Worm (Caenorhabditis elegans) whole organism, young adult: ENCODE results near the gene C23G10.1.

Source experiments
- B0019.2 ChIP-seq: fragments of 200-800 bp; sonication (Bioruptor generic); conservative IDR thresholded peaks from 2 replicates; pipeline ENCODE4 v1.3.6; 2022; ENCODE audit warnings: missing genetic modification reagents, missing genetic modification characterization, missing compliant biosample characterization
- B0261.1 ChIP-seq: sonication (generic microtip); optimal IDR thresholded peaks from 2 replicates; lab custom pipeline; 2016; ENCODE audit warnings: mild to moderate bottlenecking, missing genetic modification characterization, moderate library complexity, missing compliant biosample characterization
- C06A6.2 ChIP-seq: fragments of 200-800 bp; sonication (Bioruptor generic); conservative IDR thresholded peaks from 2 replicates; pipeline ENCODE4 v1.3.6; 2022; ENCODE audit warnings: missing genetic modification characterization, missing compliant biosample characterization
- F23B12.7 ChIP-seq: sonication (generic microtip); optimal IDR thresholded peaks from 2 replicates; lab custom pipeline; 2017; ENCODE audit warnings: missing genetic modification characterization, mild to moderate bottlenecking, missing compliant biosample characterization, antibody characterized with exemption, moderate library complexity; ENCODE audit not compliant: insufficient read depth
- F52B5.7 ChIP-seq: sonication (generic microtip); optimal IDR thresholded peaks from 2 replicates; lab custom pipeline; 2016; ENCODE audit warnings: mild to moderate bottlenecking, missing genetic modification characterization, missing compliant biosample characterization
- F57A8.1 ChIP-seq: fragments of 200-800 bp; sonication (Bioruptor generic); optimal IDR thresholded peaks from 2 replicates; lab custom pipeline; 2018; ENCODE audit warnings: mild to moderate bottlenecking, missing genetic modification characterization, moderate library complexity, missing compliant biosample characterization
- F57C9.4 ChIP-seq: sonication (generic microtip); optimal IDR thresholded peaks from 2 replicates; lab custom pipeline; 2017; ENCODE audit warnings: mild to moderate bottlenecking, missing genetic modification characterization, missing compliant biosample characterization
- K11D2.4 ChIP-seq: fragments of 200-800 bp; sonication (Bioruptor generic); IDR thresholded peaks from 2 replicates; pipeline ENCODE4 v1.3.6; 2022; ENCODE audit warnings: missing genetic modification reagents, missing genetic modification characterization, missing compliant biosample characterization
- T26A5.8 ChIP-seq: sonication (generic microtip); optimal IDR thresholded peaks from 2 replicates; lab custom pipeline; 2016; ENCODE audit warnings: missing genetic modification characterization, missing compliant biosample characterization
- Y53G8AR.9 ChIP-seq: fragments of 200-800 bp; sonication (Bioruptor generic); conservative IDR thresholded peaks from 2 replicates; pipeline ENCODE4 v1.3.6; 2022; ENCODE audit warnings: missing genetic modification reagents, missing genetic modification characterization, missing compliant biosample characterization
- Y56A3A.18 ChIP-seq: fragments of 200-800 bp; sonication (Bioruptor generic); IDR thresholded peaks from 2 replicates; pipeline ENCODE4 v1.3.6; 2022; ENCODE audit warnings: missing genetic modification reagents, missing genetic modification characterization, missing compliant biosample characterization
- aptf-2 ChIP-seq: fragments of 200-800 bp; sonication (Bioruptor generic); conservative IDR thresholded peaks from 2 replicates; pipeline ENCODE4 v1.3.6; 2022; ENCODE audit warnings: missing genetic modification reagents, missing genetic modification characterization, missing compliant biosample characterization
- atf-7 ChIP-seq: sonication (generic microtip); optimal IDR thresholded peaks from 2 replicates; lab custom pipeline; 2017; ENCODE audit warnings: mild to moderate bottlenecking, missing genetic modification characterization, missing compliant biosample characterization
- attf-3 ChIP-seq: fragments of 200-800 bp; sonication (Bioruptor generic); conservative IDR thresholded peaks from 2 replicates; pipeline ENCODE4 v1.3.6; 2022; ENCODE audit warnings: missing genetic modification reagents, missing genetic modification characterization, missing compliant biosample characterization
- attf-5 ChIP-seq: fragments of 200-800 bp; sonication (Bioruptor generic); optimal IDR thresholded peaks from 2 replicates; lab custom pipeline; 2018; ENCODE audit warnings: mild to moderate bottlenecking, missing genetic modification characterization, missing compliant biosample characterization
- cebp-1 ChIP-seq, 2 experiments: fragments of 200-800 bp in 1 of 2; sonication (Bioruptor generic) in 1 of 2; sonication (generic microtip) in 1 of 2; IDR thresholded peaks in 1 of 2; optimal IDR thresholded peaks in 1 of 2; 2 replicates each; pipeline versions ENCODE4 v1.3.6 to Lab custom; 2017 to 2022; ENCODE audit warnings: missing compliant biosample characterization in 2 of 2, missing genetic modification characterization in 2 of 2, mild to moderate bottlenecking in 1 of 2, missing genetic modification reagents in 1 of 2, moderate library complexity in 1 of 2
- ceh-100 ChIP-seq: fragments of 200-800 bp; sonication (Bioruptor generic); IDR thresholded peaks from 2 replicates; pipeline ENCODE4 v1.3.6; 2022; ENCODE audit warnings: missing genetic modification reagents, missing genetic modification characterization, missing compliant biosample characterization
- ceh-40 ChIP-seq: fragments of 200-800 bp; sonication (Bioruptor generic); IDR thresholded peaks from 2 replicates; pipeline ENCODE4 v1.3.6; 2022; ENCODE audit warnings: missing genetic modification characterization, missing compliant biosample characterization
- ceh-58 ChIP-seq: fragments of 200-800 bp; sonication (Bioruptor generic); IDR thresholded peaks from 2 replicates; pipeline ENCODE4 v1.3.6; 2022; ENCODE audit warnings: missing genetic modification characterization, missing compliant biosample characterization
- die-1 ChIP-seq: sonication (generic microtip); optimal IDR thresholded peaks from 2 replicates; lab custom pipeline; 2016; ENCODE audit warnings: missing genotype, mild to moderate bottlenecking, missing genetic modification characterization, missing compliant biosample characterization
- egl-18 ChIP-seq: fragments of 200-800 bp; sonication (Bioruptor generic); IDR thresholded peaks from 2 replicates; pipeline ENCODE4 v1.3.6; 2022; ENCODE audit warnings: missing genetic modification reagents, missing genetic modification characterization, missing compliant biosample characterization
- ets-4 ChIP-seq: fragments of 200-800 bp; sonication (Bioruptor generic); optimal IDR thresholded peaks from 2 replicates; lab custom pipeline; 2018; ENCODE audit warnings: mild to moderate bottlenecking, missing genetic modification characterization, missing compliant biosample characterization
- hrde-1 ChIP-seq: sonication (generic microtip); optimal IDR thresholded peaks from 2 replicates; lab custom pipeline; 2016; ENCODE audit warnings: missing genetic modification characterization, mild to moderate bottlenecking, missing compliant biosample characterization, moderate library complexity, missing genotype, missing genetic modification reagents, borderline replicate concordance
- let-607 ChIP-seq, 2 experiments: fragments of 200-800 bp in 1 of 2; sonication (Bioruptor generic) in 1 of 2; sonication (generic microtip) in 1 of 2; optimal IDR thresholded peaks; 2 replicates each; lab custom pipeline; 2016 to 2018; ENCODE audit warnings: mild to moderate bottlenecking in 2 of 2, missing compliant biosample characterization in 2 of 2, missing genetic modification characterization in 2 of 2, moderate library complexity in 2 of 2, missing genotype in 1 of 2
- lsy-27 ChIP-seq: sonication (generic microtip); optimal IDR thresholded peaks from 2 replicates; lab custom pipeline; 2017; ENCODE audit warnings: missing genetic modification characterization, mild to moderate bottlenecking, missing compliant biosample characterization, antibody characterized with exemption, missing genotype, borderline replicate concordance; ENCODE audit not compliant: insufficient read depth
- madf-10 ChIP-seq: sonication (generic microtip); optimal IDR thresholded peaks from 2 replicates; lab custom pipeline; 2016; ENCODE audit warnings: mild to moderate bottlenecking, missing genetic modification characterization, missing compliant biosample characterization
- mes-4 ChIP-seq: sonication (generic microtip); optimal IDR thresholded peaks from 2 replicates; lab custom pipeline; 2016; ENCODE audit warnings: missing genotype, missing genetic modification characterization, missing compliant biosample characterization
- nfya-1 ChIP-seq: sonication (generic microtip); optimal IDR thresholded peaks from 2 replicates; lab custom pipeline; 2017; ENCODE audit warnings: antibody characterized with exemption, missing compliant biosample characterization, missing genetic modification characterization, borderline replicate concordance; ENCODE audit not compliant: insufficient read depth
- nfya-2 ChIP-seq: fragments of 200-800 bp; sonication (Bioruptor generic); IDR thresholded peaks from 2 replicates; pipeline ENCODE4 v1.3.6; 2022; ENCODE audit warnings: missing genetic modification reagents, missing genetic modification characterization, missing compliant biosample characterization
- nfyb-1 ChIP-seq: fragments of 200-800 bp; sonication (Bioruptor generic); IDR thresholded peaks from 2 replicates; pipeline ENCODE4 v1.3.6; 2022; ENCODE audit warnings: missing genetic modification reagents, missing genetic modification characterization, missing compliant biosample characterization
- nhr-179 ChIP-seq: sonication (generic microtip); optimal IDR thresholded peaks from 2 replicates; lab custom pipeline; 2016; ENCODE audit warnings: mild to moderate bottlenecking, missing genetic modification characterization, missing compliant biosample characterization
- rec-8 ChIP-seq, 2 experiments: sonication (generic microtip); optimal IDR thresholded peaks; 2 replicates each; lab custom pipeline; 2016; ENCODE audit warnings: mild to moderate bottlenecking in 2 of 2, missing genetic modification characterization in 2 of 2, missing genetic modification reagents in 2 of 2, missing genotype in 2 of 2, missing biosample characterization in 1 of 2, missing compliant biosample characterization in 1 of 2, moderate library complexity in 1 of 2
- sea-2 ChIP-seq: fragments of 200-800 bp; sonication (Bioruptor generic); IDR thresholded peaks from 2 replicates; pipeline ENCODE4 v1.3.6; 2022; ENCODE audit warnings: missing genetic modification characterization, missing compliant biosample characterization
- snpc-1.1 ChIP-seq: sonication (generic microtip); optimal IDR thresholded peaks from 2 replicates; lab custom pipeline; 2017; ENCODE audit warnings: missing genetic modification characterization, mild to moderate bottlenecking, missing compliant biosample characterization, antibody characterized with exemption, moderate library complexity, missing genotype, missing genetic modification reagents; ENCODE audit not compliant: insufficient read depth
- snpc-1.3 ChIP-seq: sonication (generic microtip); optimal IDR thresholded peaks from 2 replicates; lab custom pipeline; 2017; ENCODE audit warnings: missing genetic modification characterization, mild to moderate bottlenecking, missing compliant biosample characterization, antibody characterized with exemption, moderate library complexity, missing genotype, missing genetic modification reagents; ENCODE audit not compliant: insufficient read depth
- snpc-3.4 ChIP-seq: sonication (generic microtip); optimal IDR thresholded peaks from 2 replicates; lab custom pipeline; 2017; ENCODE audit warnings: missing genetic modification characterization, mild to moderate bottlenecking, missing compliant biosample characterization, antibody characterized with exemption, moderate library complexity, missing genotype, missing genetic modification reagents
- snpc-4 ChIP-seq, 5 experiments: fragments of 150-350 bp in 1 of 5; sonication (generic microtip) in 4 of 5; optimal IDR thresholded peaks; 2 replicates each; lab custom pipeline; 2014 to 2018; ENCODE audit warnings: missing genetic modification characterization in 5 of 5, missing biosample characterization in 3 of 5, antibody characterized with exemption in 2 of 5, mild to moderate bottlenecking in 2 of 5, missing compliant biosample characterization in 2 of 5, missing genotype in 2 of 5, moderate library complexity in 2 of 5, missing genetic modification reagents in 1 of 5
- tlf-1 ChIP-seq: fragments of 200-800 bp; sonication (Bioruptor generic); optimal IDR thresholded peaks from 2 replicates; lab custom pipeline; 2018; ENCODE audit warnings: mild to moderate bottlenecking, missing genetic modification characterization, missing compliant biosample characterization
- unc-62 ChIP-seq: fragments of 150-350 bp; optimal IDR thresholded peaks from 2 replicates; lab custom pipeline; 2014; ENCODE audit warnings: missing biosample characterization, missing genetic modification reagents, missing genetic modification characterization
- zfh-2 ChIP-seq: fragments of 200-800 bp; sonication (Bioruptor generic); conservative IDR thresholded peaks from 2 replicates; pipeline ENCODE4 v1.3.6; 2022; ENCODE audit warnings: missing genetic modification reagents, missing genetic modification characterization, missing compliant biosample characterization
- zim-3 ChIP-seq: sonication (generic microtip); optimal IDR thresholded peaks from 2 replicates; lab custom pipeline; 2017; ENCODE audit warnings: mild to moderate bottlenecking, missing genetic modification characterization, moderate library complexity, missing compliant biosample characterization
- ztf-22 ChIP-seq: fragments of 200-800 bp; sonication (Bioruptor generic); optimal IDR thresholded peaks from 2 replicates; lab custom pipeline; 2018; ENCODE audit warnings: mild to moderate bottlenecking, missing genetic modification characterization, moderate library complexity, missing compliant biosample characterization
- ztf-6 ChIP-seq: fragments of 200-800 bp; sonication (Bioruptor generic); IDR thresholded peaks from 2 replicates; pipeline ENCODE4 v1.3.6; 2022; ENCODE audit warnings: missing genetic modification reagents, missing genetic modification characterization, missing compliant biosample characterization

The C23G10.1 gene

ce11 chrIII:6202440-6202839 is 6.6 kb upstream of the C23G10.1 start (continued):
- TF ChIP-seq let-607 (tag; optimal IDR thresholded peaks at IDR 0.05; lab: Kevin White, UChicago) (no peak), F57A8.1 (no peak), ceh-58 (0 out of 2 replicates have a peak, but pooled peaks have one; percentile 29), cebp-1 (GFP tag; IDR thresholded peaks at IDR 0.05; lab: Robert Waterston, UW) (no peak), cebp-1 (tag; optimal IDR thresholded peaks at IDR 0.05; lab: Kevin White, UChicago) (peak; percentile 8), F23B12.7 (no peak), K11D2.4 (GFP tag; lab: Robert Waterston, UW) (no peak), snpc-1.3 (tag; lab: Kevin White, UChicago) (no peak), rec-8 (tag; optimal IDR thresholded peaks at IDR 0.05; lab: Kevin White, UChicago) (no peak), ceh-40 (GFP tag; lab: Robert Waterston, UW) (no peak), Y56A3A.18 (GFP tag; lab: Robert Waterston, UW) (no peak), unc-62 (GFP tag; lab: Kevin White, UChicago) (no peak), ets-4 (no peak), C06A6.2 (GFP tag; lab: Robert Waterston, UW) (no peak), F52B5.7 (no peak), ztf-22 (no peak), T26A5.8 (tag; lab: Kevin White, UChicago) (no peak), attf-5 (GFP tag; lab: Kevin White, UChicago) (no peak), hrde-1 (peak; percentile 93), ceh-100 (GFP tag; lab: Robert Waterston, UW) (no peak; the same call in 1 of the 2 replicates), tlf-1 (GFP tag; lab: Kevin White, UChicago) (peak; percentile 14), die-1 (tag; lab: Kevin White, UChicago) (peak; percentile 7), nfyb-1 (GFP tag; lab: Robert Waterston, UW) (no peak), nhr-179 (tag; lab: Kevin White, UChicago) (no peak), snpc-3.4 (tag; lab: Kevin White, UChicago) (peak; percentile 19), egl-18 (no peak), zfh-2 (no peak)

DNA sequence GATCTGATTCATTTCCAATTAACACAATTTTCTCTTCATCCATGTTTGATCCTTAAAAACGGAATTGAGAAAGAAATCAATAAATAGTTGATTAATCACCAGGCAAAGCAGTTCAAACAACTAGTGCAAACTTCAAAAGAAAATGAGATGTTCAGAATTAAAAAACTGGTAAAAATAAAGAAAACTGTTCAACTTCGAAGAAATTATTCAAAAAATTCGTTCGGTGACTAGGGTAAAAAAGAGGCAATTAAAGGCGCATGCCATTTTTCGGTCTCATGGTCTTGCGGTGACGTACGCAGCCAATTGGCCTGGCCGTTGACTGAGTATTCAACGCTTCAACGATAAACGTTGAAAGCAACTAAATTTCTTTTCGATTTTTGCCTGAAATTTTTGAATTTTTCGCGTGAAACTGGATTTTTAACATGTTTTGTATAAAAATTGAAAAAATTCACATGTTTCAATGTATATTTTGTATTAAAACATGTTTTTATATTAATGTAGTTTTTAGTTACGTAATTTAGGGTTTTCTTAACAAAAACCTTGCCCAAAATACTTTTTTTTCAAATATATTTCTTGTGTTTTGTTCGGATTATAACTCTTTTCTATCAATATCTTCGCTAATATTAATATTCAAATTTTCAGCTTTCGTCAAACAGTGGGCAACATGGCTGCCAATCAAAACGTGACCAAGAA is 2.8 kb upstream of the C23G10.1 start, which contains the start of the genes sna-3 and rps-3:
Gene sna-3, minus strand, starts transcription at position 51 of the 693 bp plus-strand sequence.
Gene rps-3, plus strand, starts transcription at position 643 of the 693 bp plus-strand sequence.
- no peak for TF ChIP-seq atf-7 (tag; lab: Kevin White, UChicago)
- no peak for TF ChIP-seq madf-10
- no peak for TF ChIP-seq zim-3 (tag; lab: Kevin White, UChicago)
- TF ChIP-seq B0261.1 (tag; lab: Kevin White, UChicago): no peak
- TF ChIP-seq mes-4 (tag; lab: Kevin White, UChicago): no peak
- TF ChIP-seq aptf-2 (GFP tag; lab: Robert Waterston, UW): no peak
- no peak for TF ChIP-seq lsy-27
- TF ChIP-seq F57A8.1: no peak
- no peak for TF ChIP-seq C06A6.2 (GFP tag; lab: Robert Waterston, UW)
- TF ChIP-seq snpc-4 (GFP tag; optimal IDR thresholded peaks at IDR 0.05; lab: Kevin White, UChicago): peak; percentile 10
- peak; percentile 26 to 69 (median 42) for TF ChIP-seq snpc-4 (tag; optimal IDR thresholded peaks at IDR 0.05; lab: Kevin White, UChicago)
- no peak for TF ChIP-seq F57C9.4 (tag; lab: Kevin White, UChicago)
- TF ChIP-seq Y56A3A.18 (GFP tag; lab: Robert Waterston, UW): no peak
- TF ChIP-seq nfya-2 (GFP tag; lab: Robert Waterston, UW): no peak
- peak; percentile 14 for TF ChIP-seq unc-62 (GFP tag; lab: Kevin White, UChicago)
- TF ChIP-seq snpc-1.1 (tag; lab: Kevin White, UChicago): peak; percentile 66
- 0 out of 2 replicates have a peak, but pooled peaks have one; percentile 53 for TF ChIP-seq nfyb-1 (GFP tag; lab: Robert Waterston, UW)
- no peak for TF ChIP-seq ceh-100 (GFP tag; lab: Robert Waterston, UW)
- TF ChIP-seq sea-2 (GFP tag; lab: Robert Waterston, UW): no peak
- no peak for TF ChIP-seq B0019.2 (GFP tag; lab: Robert Waterston, UW)
- peak; percentile 61 for TF ChIP-seq attf-3 (GFP tag; lab: Robert Waterston, UW)
- no peak for TF ChIP-seq nfya-1
- no peak for TF ChIP-seq Y53G8AR.9 (GFP tag; lab: Robert Waterston, UW)
- TF ChIP-seq ztf-6 (GFP tag; lab: Robert Waterston, UW): no peak
